Worm (Caenorhabditis elegans): ENCODE data around the gene F58F6.6.

Gene F58F6.6

ce11 chrIV:1385500-1385899 lies 44.6 kb downstream of the F58F6.6 start:
- TF ChIP-seq ztf-23 (GFP tag; IDR thresholded peaks at IDR 0.05) (0 out of 2 replicates have a peak, but pooled peaks have one; percentile 26), klf-2 (GFP tag; conservative IDR thresholded peaks at IDR 0.05) (no peak), tab-1 (GFP tag; IDR thresholded peaks at IDR 0.05) (no peak), ztf-29 (GFP tag; IDR thresholded peaks at IDR 0.05) (no peak), T22C8.4 (GFP tag; IDR thresholded peaks at IDR 0.05) (no peak)

DNA sequence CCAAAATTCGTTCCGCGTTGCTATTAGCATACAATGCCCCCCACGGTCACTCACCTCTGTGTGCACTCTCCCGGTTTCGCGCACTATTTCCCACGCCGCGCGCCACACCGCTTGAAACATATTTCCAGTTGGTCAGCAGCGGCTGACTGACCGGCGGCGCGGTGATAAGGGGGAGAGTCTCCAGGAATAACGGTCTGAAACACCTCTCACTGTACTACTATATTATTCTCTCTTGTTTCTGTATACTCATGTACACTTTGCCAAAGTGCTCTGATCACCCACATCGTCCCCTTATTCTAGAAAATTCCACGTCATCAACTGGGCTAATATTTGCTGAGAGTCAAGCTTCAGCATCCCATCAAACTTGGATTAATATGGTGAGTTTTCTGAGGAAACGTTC lies 45.0 kb downstream of the F58F6.6 start, which contains the start of gene nhr-41:
nhr-41 (plus strand) TSS at position 301 of the 400 bp plus-strand sequence.
- TF ChIP-seq ztf-23 (GFP tag; IDR thresholded peaks at IDR 0.05) (no peak), flt-1 (GFP tag; IDR thresholded peaks at IDR 0.05) (0 out of 2 replicates have a peak, but pooled peaks have one; percentile 23)

ce11 chrIV:1388079-1388478 lies 47.2 kb downstream of the F58F6.6 start:
- TF ChIP-seq ref-1 (GFP tag; conservative IDR thresholded peaks at IDR 0.05) (peak; percentile 90), klf-2 (GFP tag; conservative IDR thresholded peaks at IDR 0.05) (peak; percentile 65; the same call in 1 of the 2 replicates), ztf-23 (GFP tag; IDR thresholded peaks at IDR 0.05) (peak; percentile 87), ztf-29 (GFP tag; IDR thresholded peaks at IDR 0.05) (peak; percentile 78), tab-1 (GFP tag; IDR thresholded peaks at IDR 0.05) (peak; percentile 88), T22C8.4 (GFP tag; IDR thresholded peaks at IDR 0.05) (peak; percentile 88), med-1 (GFP tag; optimal IDR thresholded peaks at IDR 0.05; ENCODE audit: insufficient read depth) (peak; percentile 39), flt-1 (GFP tag; IDR thresholded peaks at IDR 0.05) (peak; percentile 91), cog-1 (tag; optimal IDR thresholded peaks at IDR 0.05) (no peak)

- TF ChIP-seq med-1 (GFP tag; optimal IDR thresholded peaks at IDR 0.05; ENCODE audit: insufficient read depth): no peak
- TF ChIP-seq ztf-29 (GFP tag; IDR thresholded peaks at IDR 0.05): no peak
- no peak for TF ChIP-seq T22C8.4 (GFP tag; IDR thresholded peaks at IDR 0.05)
- no peak for TF ChIP-seq cog-1 (tag; optimal IDR thresholded peaks at IDR 0.05)
- TF ChIP-seq klf-2 (GFP tag; conservative IDR thresholded peaks at IDR 0.05): no peak
- no peak for TF ChIP-seq tab-1 (GFP tag; IDR thresholded peaks at IDR 0.05)
- TF ChIP-seq ztf-23 (GFP tag; IDR thresholded peaks at IDR 0.05): no peak
- TF ChIP-seq flt-1 (GFP tag; IDR thresholded peaks at IDR 0.05): no peak
- no peak for TF ChIP-seq ref-1 (GFP tag; conservative IDR thresholded peaks at IDR 0.05)
Observed at ce11 chrIV:1389021-1389420, 48.1 kb downstream of the F58F6.6 start.

DNA sequence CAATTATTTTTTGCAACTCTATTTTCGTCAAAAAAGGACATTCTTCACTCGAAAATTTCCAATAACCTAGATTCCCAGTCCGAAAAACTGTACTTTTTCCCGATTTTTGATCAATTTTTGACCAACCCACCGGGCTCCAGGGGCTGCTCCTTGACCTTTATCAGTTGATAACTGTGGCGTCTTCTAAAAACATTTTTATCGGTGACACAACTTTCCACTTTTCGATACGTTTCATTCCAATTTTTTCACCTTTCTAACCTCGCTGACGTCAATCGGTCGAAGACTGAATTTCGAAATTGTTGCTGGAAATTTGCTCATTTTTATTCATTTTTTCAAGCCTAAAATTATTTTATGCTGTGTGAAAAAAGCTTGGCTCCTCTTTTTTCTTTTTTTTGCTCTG lies 48.7 kb downstream of the F58F6.6 start:
- TF ChIP-seq T22C8.4 (GFP tag; IDR thresholded peaks at IDR 0.05) (no peak), tab-1 (GFP tag; IDR thresholded peaks at IDR 0.05) (no peak)

ce11 chrIV:1390102-1390501 lies 49.2 kb downstream of the F58F6.6 start:
- TF ChIP-seq ztf-29 (GFP tag; IDR thresholded peaks at IDR 0.05) (no peak), T22C8.4 (GFP tag; IDR thresholded peaks at IDR 0.05) (no peak), flt-1 (GFP tag; IDR thresholded peaks at IDR 0.05) (no peak), klf-2 (GFP tag; conservative IDR thresholded peaks at IDR 0.05) (no peak), ref-1 (GFP tag; conservative IDR thresholded peaks at IDR 0.05) (no peak), tab-1 (GFP tag; IDR thresholded peaks at IDR 0.05) (no peak), ztf-23 (GFP tag; IDR thresholded peaks at IDR 0.05) (no peak), med-1 (GFP tag; optimal IDR thresholded peaks at IDR 0.05; ENCODE audit: insufficient read depth) (no peak)

DNA sequence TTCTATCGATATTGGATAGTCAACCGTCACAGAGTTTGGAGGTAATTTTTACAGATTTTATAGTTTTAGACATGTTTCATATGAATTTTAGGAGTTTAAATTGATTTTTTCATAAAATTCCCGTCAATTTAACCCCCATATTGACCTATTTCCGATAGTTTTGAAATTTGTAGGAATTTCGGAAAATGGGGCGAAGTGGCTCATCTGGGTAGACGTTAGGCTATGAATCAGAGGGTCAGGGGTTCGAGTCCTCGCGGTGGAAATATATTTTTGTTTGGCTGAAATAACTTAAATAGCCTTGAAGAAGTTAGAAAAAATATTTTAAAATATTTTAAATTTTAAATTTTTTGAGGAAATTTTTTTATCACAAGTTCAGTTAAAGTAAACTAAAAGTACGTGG lies 50.6 kb downstream of the F58F6.6 start:
- no peak for TF ChIP-seq cog-1 (tag; optimal IDR thresholded peaks at IDR 0.05)
- TF ChIP-seq flt-1 (GFP tag; IDR thresholded peaks at IDR 0.05): no peak
- no peak for TF ChIP-seq klf-2 (GFP tag; conservative IDR thresholded peaks at IDR 0.05)
- TF ChIP-seq ztf-29 (GFP tag; IDR thresholded peaks at IDR 0.05): no peak
- no peak for TF ChIP-seq tab-1 (GFP tag; IDR thresholded peaks at IDR 0.05)
- TF ChIP-seq ref-1 (GFP tag; conservative IDR thresholded peaks at IDR 0.05): no peak
- TF ChIP-seq med-1 (GFP tag; optimal IDR thresholded peaks at IDR 0.05; ENCODE audit: insufficient read depth): no peak
- no peak for TF ChIP-seq ztf-23 (GFP tag; IDR thresholded peaks at IDR 0.05)

All from whole organism, midembryonic.